Worm (Caenorhabditis elegans) whole organism, L3 larva: ENCODE measurements around the gene sws-1.

Experiments
- R02D3.7 ChIP-seq: fragments of 150-350 bp; optimal IDR thresholded peaks from 2 replicates; lab custom pipeline; 2014; ENCODE audit warnings: missing biosample characterization, missing genetic modification characterization
- aly-2 ChIP-seq: fragments of 150-350 bp; optimal IDR thresholded peaks from 2 replicates; lab custom pipeline; 2014; ENCODE audit warnings: missing biosample characterization, missing genetic modification characterization
- ama-1 ChIP-seq: fragments of 150-350 bp; optimal IDR thresholded peaks from 2 replicates; lab custom pipeline; 2018
- ceh-16 ChIP-seq: sonication (generic microtip); optimal IDR thresholded peaks from 2 replicates; lab custom pipeline; 2017; ENCODE audit warnings: missing biosample characterization, missing genetic modification characterization
- ceh-28 ChIP-seq: fragments of 150-350 bp; optimal IDR thresholded peaks from 2 replicates; lab custom pipeline; 2014; ENCODE audit warnings: missing biosample characterization, missing genetic modification reagents, missing genetic modification characterization
- ceh-82 ChIP-seq: fragments of 150-350 bp; optimal IDR thresholded peaks from 2 replicates; lab custom pipeline; 2014; ENCODE audit warnings: missing biosample characterization, missing genetic modification characterization
- ceh-9 ChIP-seq: sonication (generic microtip); optimal IDR thresholded peaks from 2 replicates; lab custom pipeline; 2018; ENCODE audit warnings: missing biosample characterization, missing genetic modification characterization
- daf-12 ChIP-seq: fragments of 150-350 bp; optimal IDR thresholded peaks from 2 replicates; lab custom pipeline; 2014; ENCODE audit warnings: missing biosample characterization, missing genetic modification reagents, missing genetic modification characterization
- egl-27 ChIP-seq: sonication (generic microtip); optimal IDR thresholded peaks from 4 replicates; lab custom pipeline; 2017; ENCODE audit warnings: missing biosample characterization, missing genetic modification reagents, missing genetic modification characterization
- egl-5 ChIP-seq: fragments of 150-350 bp; optimal IDR thresholded peaks from 2 replicates; lab custom pipeline; 2017; ENCODE audit warnings: missing biosample characterization, missing genetic modification reagents, missing genetic modification characterization, inconsistent platforms
- elt-1 ChIP-seq: fragments of 150-350 bp; optimal IDR thresholded peaks from 2 replicates; lab custom pipeline; 2014; ENCODE audit warnings: missing biosample characterization, missing genetic modification characterization
- elt-2 ChIP-seq: sonication (generic microtip); optimal IDR thresholded peaks from 2 replicates; lab custom pipeline; 2016; ENCODE audit warnings: missing genetic modification reagents, mild to moderate bottlenecking, missing genetic modification characterization, missing compliant biosample characterization
- elt-3 ChIP-seq, 3 experiments: fragments of 150-350 bp in 1 of 3; sonication (generic microtip) in 2 of 3; optimal IDR thresholded peaks; 2 replicates in 2 of 3; 4 replicates in 1 of 3; lab custom pipeline; 2014 to 2017; ENCODE audit warnings: missing biosample characterization in 3 of 3, missing genetic modification characterization in 3 of 3
- eor-1 ChIP-seq, 2 experiments: fragments of 150-350 bp; optimal IDR thresholded peaks; 2 replicates each; lab custom pipeline; 2014 to 2018; ENCODE audit warnings: missing biosample characterization in 2 of 2, missing genetic modification characterization in 2 of 2
- fkh-10 ChIP-seq: sonication (generic microtip); optimal IDR thresholded peaks from 2 replicates; lab custom pipeline; 2017; ENCODE audit warnings: missing biosample characterization, missing genetic modification reagents, missing genetic modification characterization
- fkh-2 ChIP-seq: fragments of 150-350 bp; optimal IDR thresholded peaks from 2 replicates; lab custom pipeline; 2014; ENCODE audit warnings: missing biosample characterization, missing genetic modification reagents, missing genetic modification characterization
- fos-1 ChIP-seq: fragments of 150-350 bp; optimal IDR thresholded peaks from 2 replicates; lab custom pipeline; 2014; ENCODE audit warnings: missing biosample characterization, missing genetic modification characterization
- hmg-11 ChIP-seq: sonication (generic microtip); optimal IDR thresholded peaks from 2 replicates; lab custom pipeline; 2016; ENCODE audit warnings: missing genetic modification characterization, missing compliant biosample characterization
- jun-1 ChIP-seq: fragments of 150-350 bp; optimal IDR thresholded peaks from 2 replicates; lab custom pipeline; 2014; ENCODE audit warnings: missing biosample characterization, missing genetic modification reagents, missing genetic modification characterization
- lin-15B ChIP-seq: fragments of 150-350 bp; optimal IDR thresholded peaks from 2 replicates; lab custom pipeline; 2014; ENCODE audit warnings: missing biosample characterization, missing genetic modification characterization
- lin-39 ChIP-seq: fragments of 150-350 bp; optimal IDR thresholded peaks from 2 replicates; lab custom pipeline; 2018; ENCODE audit warnings: missing biosample characterization, missing genetic modification reagents, missing genetic modification characterization
- lsy-12 ChIP-seq: sonication (generic microtip); optimal IDR thresholded peaks from 2 replicates; lab custom pipeline; 2016; ENCODE audit warnings: mild to moderate bottlenecking, missing genetic modification characterization, missing compliant biosample characterization
- mdl-1 ChIP-seq: fragments of 150-350 bp; optimal IDR thresholded peaks from 2 replicates; lab custom pipeline; 2014; ENCODE audit warnings: missing biosample characterization, missing genetic modification characterization
- mml-1 ChIP-seq: fragments of 150-350 bp; sonication (generic microtip); optimal IDR thresholded peaks from 3 replicates; lab custom pipeline; 2014; ENCODE audit warnings: missing biosample characterization, missing genetic modification characterization
- nfya-1 ChIP-seq: sonication (generic microtip); optimal IDR thresholded peaks from 2 replicates; lab custom pipeline; 2017; ENCODE audit warnings: missing genetic modification characterization, mild to moderate bottlenecking, missing compliant biosample characterization, antibody characterized with exemption, moderate library complexity; ENCODE audit not compliant: insufficient read depth
- nhr-11 ChIP-seq: fragments of 150-350 bp; optimal IDR thresholded peaks from 2 replicates; lab custom pipeline; 2014; ENCODE audit warnings: missing biosample characterization, missing genetic modification characterization
- nhr-12 ChIP-seq: fragments of 150-350 bp; optimal IDR thresholded peaks from 2 replicates; lab custom pipeline; 2014; ENCODE audit warnings: missing biosample characterization, missing genetic modification characterization
- nhr-23 ChIP-seq: fragments of 150-350 bp; optimal IDR thresholded peaks from 2 replicates; lab custom pipeline; 2014; ENCODE audit warnings: missing biosample characterization, missing genetic modification reagents, missing genetic modification characterization
- nhr-237 ChIP-seq: fragments of 150-350 bp; optimal IDR thresholded peaks from 2 replicates; lab custom pipeline; 2014; ENCODE audit warnings: missing biosample characterization, missing genetic modification characterization
- nhr-25 ChIP-seq: sonication (generic microtip); optimal IDR thresholded peaks from 2 replicates; lab custom pipeline; 2017; ENCODE audit warnings: missing biosample characterization, missing genetic modification characterization
- nhr-28 ChIP-seq: fragments of 150-350 bp; optimal IDR thresholded peaks from 2 replicates; lab custom pipeline; 2014; ENCODE audit warnings: missing biosample characterization, missing genetic modification characterization
- nhr-43 ChIP-seq: sonication (generic microtip); optimal IDR thresholded peaks from 2 replicates; lab custom pipeline; 2016; ENCODE audit warnings: mild to moderate bottlenecking, missing genetic modification characterization, missing compliant biosample characterization; ENCODE audit not compliant: poor library complexity, severe bottlenecking
- nhr-67 ChIP-seq: fragments of 150-350 bp; optimal IDR thresholded peaks from 2 replicates; lab custom pipeline; 2014; ENCODE audit warnings: missing biosample characterization, missing genetic modification characterization
- nhr-77 ChIP-seq: fragments of 150-350 bp; optimal IDR thresholded peaks from 2 replicates; lab custom pipeline; 2014; ENCODE audit warnings: missing biosample characterization, missing genetic modification characterization
- pha-4 ChIP-seq: fragments of 150-350 bp; optimal IDR thresholded peaks from 2 replicates; lab custom pipeline; 2014; ENCODE audit warnings: missing biosample characterization, missing genetic modification reagents, missing genetic modification characterization
- pqm-1 ChIP-seq: fragments of 150-350 bp; optimal IDR thresholded peaks from 2 replicates; lab custom pipeline; 2017; ENCODE audit warnings: missing biosample characterization, missing genetic modification characterization, inconsistent platforms
- sea-2 ChIP-seq: fragments of 150-350 bp; sonication (generic microtip); optimal IDR thresholded peaks from 4 replicates; lab custom pipeline; 2014; ENCODE audit warnings: missing biosample characterization, missing genetic modification reagents, missing genetic modification characterization
- skn-1 ChIP-seq: fragments of 150-350 bp; optimal IDR thresholded peaks from 2 replicates; lab custom pipeline; 2014; ENCODE audit warnings: missing biosample characterization, missing genetic modification characterization
- snpc-4 ChIP-seq: fragments of 150-350 bp; optimal IDR thresholded peaks from 2 replicates; lab custom pipeline; 2014; ENCODE audit warnings: missing biosample characterization, missing genetic modification characterization
- tbx-2 ChIP-seq: sonication (generic microtip); optimal IDR thresholded peaks from 2 replicates; lab custom pipeline; 2016; ENCODE audit warnings: mild to moderate bottlenecking, missing genetic modification characterization, missing compliant biosample characterization
- unc-39 ChIP-seq: sonication (generic microtip); optimal IDR thresholded peaks from 4 replicates; lab custom pipeline; 2017; ENCODE audit warnings: missing biosample characterization, missing genetic modification characterization
- unc-62 ChIP-seq: fragments of 150-350 bp; sonication (generic microtip); optimal IDR thresholded peaks from 4 replicates; lab custom pipeline; 2014; ENCODE audit warnings: missing biosample characterization, missing genetic modification reagents, missing genetic modification characterization
- zag-1 ChIP-seq: fragments of 150-350 bp; optimal IDR thresholded peaks from 2 replicates; lab custom pipeline; 2014; ENCODE audit warnings: missing biosample characterization, missing genetic modification characterization
- ztf-11 ChIP-seq: fragments of 150-350 bp; optimal IDR thresholded peaks from 2 replicates; lab custom pipeline; 2014; ENCODE audit warnings: missing biosample characterization, missing genetic modification characterization
- ztf-4 ChIP-seq: fragments of 150-350 bp; optimal IDR thresholded peaks from 2 replicates; lab custom pipeline; 2014; ENCODE audit warnings: missing biosample characterization, missing genetic modification characterization

Gene sws-1

DNA sequence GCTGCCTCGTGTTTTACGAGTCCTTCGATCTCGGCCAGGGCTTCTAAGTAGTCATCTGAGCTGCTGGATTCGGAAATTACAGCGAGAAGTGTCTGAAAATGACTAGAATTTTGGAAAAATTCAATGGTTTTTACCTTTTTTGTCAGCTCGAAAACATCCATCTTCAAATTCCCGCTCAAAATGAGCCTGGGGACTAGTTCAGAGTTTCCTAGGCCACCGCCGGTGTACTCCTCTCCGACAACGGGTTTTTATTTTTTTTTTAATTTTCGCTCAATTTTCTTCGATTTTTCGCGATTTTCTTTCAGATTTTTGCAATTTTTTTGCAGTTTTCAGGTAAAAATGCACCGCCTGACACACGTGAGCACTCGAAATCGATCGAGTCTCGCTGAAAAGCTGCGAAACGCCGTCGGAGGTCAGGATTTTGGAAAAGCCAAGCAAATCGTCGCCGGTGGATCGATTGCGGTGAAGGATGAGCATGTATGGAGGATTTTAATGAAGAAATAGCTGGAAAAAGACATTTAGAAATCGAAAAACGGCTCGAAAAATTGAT, at the start of gene sws-1, which contains the start of gene mrps-35:
Gene sws-1 (minus strand): TSS at position 500 of the 550 bp plus-strand sequence.
Gene mrps-35 (plus strand): TSS at position 327 of the 550 bp plus-strand sequence.
- no peak for TF ChIP-seq sea-2 (GFP tag; lab: Kevin White, UChicago)
- TF ChIP-seq nhr-11 (tag; lab: Kevin White, UChicago) = no peak
- no peak for TF ChIP-seq egl-27 (tag; lab: Kevin White, UChicago)
- TF ChIP-seq nhr-43 (tag; lab: Kevin White, UChicago) = peak; percentile 74
- TF ChIP-seq ztf-11 (tag; lab: Kevin White, UChicago) = no peak
- TF ChIP-seq tbx-2 = no peak
- TF ChIP-seq ceh-16 = no peak
- no peak for TF ChIP-seq ceh-28 (tag; lab: Kevin White, UChicago)
- TF ChIP-seq fkh-2 (tag; lab: Kevin White, UChicago) = no peak
- TF ChIP-seq elt-2 (tag; lab: Kevin White, UChicago) = peak; percentile 11
- TF ChIP-seq ama-1 (lab: Kevin White, UChicago) = no peak
- no peak for TF ChIP-seq pqm-1 (tag; lab: Kevin White, UChicago)
- no peak for TF ChIP-seq daf-12 (tag; lab: Kevin White, UChicago)
- no peak for TF ChIP-seq skn-1 (tag; lab: Kevin White, UChicago)
- no peak for TF ChIP-seq ceh-9 (tag; lab: Kevin White, UChicago)
- no peak for TF ChIP-seq zag-1
- TF ChIP-seq snpc-4 (tag; lab: Kevin White, UChicago) = peak; percentile 31
- peak; percentile 20 for TF ChIP-seq hmg-11 (tag; lab: Kevin White, UChicago)
- TF ChIP-seq jun-1 = no peak
- TF ChIP-seq ceh-82 (tag; lab: Kevin White, UChicago) = no peak
- TF ChIP-seq eor-1 (tag; optimal IDR thresholded peaks at IDR 0.05; lab: Kevin White, UChicago) = peak in 1 of 2 experiments; percentile 43
- no peak for TF ChIP-seq nhr-237 (tag; lab: Kevin White, UChicago)
- TF ChIP-seq mml-1 (tag; lab: Kevin White, UChicago) = no peak
- TF ChIP-seq nhr-67 (tag; lab: Kevin White, UChicago) = no peak
- TF ChIP-seq mdl-1 (tag; lab: Kevin White, UChicago) = no peak
- peak; percentile 3 for TF ChIP-seq lin-39 (tag; lab: Kevin White, UChicago)
- peak; percentile 69 for TF ChIP-seq lsy-12 (tag; lab: Kevin White, UChicago)
- peak; percentile 72 for TF ChIP-seq pha-4 (tag; lab: Kevin White, UChicago)
- no peak for TF ChIP-seq elt-1
- TF ChIP-seq unc-62 (GFP tag; lab: Kevin White, UChicago) = no peak
- peak; percentile 76 for TF ChIP-seq nhr-23 (tag; lab: Kevin White, UChicago)
- no peak for TF ChIP-seq nhr-28 (tag; lab: Kevin White, UChicago)
- TF ChIP-seq egl-5 (tag; lab: Kevin White, UChicago) = no peak
- TF ChIP-seq fkh-10 (GFP tag; lab: Kevin White, UChicago) = no peak
- TF ChIP-seq nhr-12 (tag; lab: Kevin White, UChicago) = no peak
- peak; percentile 63 for TF ChIP-seq nfya-1 (tag; lab: Kevin White, UChicago)
- no peak for TF ChIP-seq nhr-25 (tag; lab: Kevin White, UChicago)
- no peak for TF ChIP-seq unc-39 (tag; lab: Kevin White, UChicago)
- no peak for TF ChIP-seq elt-3 (tag; optimal IDR thresholded peaks at IDR 0.05; lab: Kevin White, UChicago)
- no peak for TF ChIP-seq nhr-77 (tag; lab: Kevin White, UChicago)
- TF ChIP-seq fos-1 = no peak
- no peak for TF ChIP-seq ztf-4
- TF ChIP-seq lin-15B (tag; lab: Kevin White, UChicago) = peak; percentile 58
- no peak for TF ChIP-seq R02D3.7 (tag; lab: Kevin White, UChicago)
- TF ChIP-seq aly-2 (tag; lab: Kevin White, UChicago) = no peak
